Worm (Caenorhabditis elegans) whole organism, mixed stage, embryonic: ENCODE data around the gene F44G3.7.

Source experiments
- bed-3 ChIP-seq: fragments of 200-800 bp; sonication (Bioruptor generic); optimal IDR thresholded peaks from 3 replicates; lab custom pipeline; 2018; ENCODE audit warnings: mild to moderate bottlenecking, missing genetic modification characterization, moderate library complexity, missing compliant biosample characterization
- blmp-1 ChIP-seq: fragments of 150-350 bp; optimal IDR thresholded peaks from 2 replicates; lab custom pipeline; 2014; ENCODE audit warnings: missing biosample characterization, missing genetic modification characterization
- ceh-39 ChIP-seq: fragments of 150-350 bp; optimal IDR thresholded peaks from 2 replicates; lab custom pipeline; 2014; ENCODE audit warnings: missing biosample characterization, missing genetic modification characterization
- ceh-43 ChIP-seq: fragments of 200-800 bp; sonication (Bioruptor generic); optimal IDR thresholded peaks from 2 replicates; lab custom pipeline; 2018; ENCODE audit warnings: mild to moderate bottlenecking, missing genetic modification characterization, moderate library complexity, missing compliant biosample characterization
- ceh-83 ChIP-seq: fragments of 200-800 bp; sonication (Bioruptor generic); optimal IDR thresholded peaks from 2 replicates; lab custom pipeline; 2018; ENCODE audit warnings: mild to moderate bottlenecking, missing genetic modification characterization, missing compliant biosample characterization
- ces-1 ChIP-seq: fragments of 150-350 bp; optimal IDR thresholded peaks from 2 replicates; lab custom pipeline; 2014; ENCODE audit warnings: missing biosample characterization, missing genetic modification reagents, missing genetic modification characterization
- cnd-1 ChIP-seq: fragments of 200-800 bp; sonication (Bioruptor generic); optimal IDR thresholded peaks from 2 replicates; lab custom pipeline; 2018; ENCODE audit warnings: mild to moderate bottlenecking, missing genetic modification characterization, missing compliant biosample characterization
- drap-1 ChIP-seq: fragments of 200-800 bp; sonication (Bioruptor generic); optimal IDR thresholded peaks from 3 replicates; lab custom pipeline; 2018; ENCODE audit warnings: mild to moderate bottlenecking, missing genetic modification characterization, missing compliant biosample characterization
- elt-1 ChIP-seq: sonication (generic microtip); optimal IDR thresholded peaks from 2 replicates; lab custom pipeline; 2017; ENCODE audit warnings: missing genetic modification characterization, mild to moderate bottlenecking, missing compliant biosample characterization, antibody characterized with exemption, moderate library complexity, borderline replicate concordance; ENCODE audit not compliant: insufficient read depth
- elt-3 ChIP-seq: fragments of 150-350 bp; optimal IDR thresholded peaks from 2 replicates; lab custom pipeline; 2014; ENCODE audit warnings: missing biosample characterization, missing genetic modification characterization
- ham-2 ChIP-seq: fragments of 200-800 bp; sonication (Bioruptor generic); optimal IDR thresholded peaks from 2 replicates; lab custom pipeline; 2018; ENCODE audit warnings: mild to moderate bottlenecking, missing genetic modification characterization, missing compliant biosample characterization
- lin-13 ChIP-seq: fragments of 150-350 bp; optimal IDR thresholded peaks from 2 replicates; lab custom pipeline; 2014; ENCODE audit warnings: missing biosample characterization, missing genetic modification characterization
- mab-5 ChIP-seq: fragments of 150-350 bp; optimal IDR thresholded peaks from 2 replicates; lab custom pipeline; 2014; ENCODE audit warnings: missing biosample characterization, missing genetic modification characterization
- mep-1 ChIP-seq: fragments of 150-350 bp; optimal IDR thresholded peaks from 2 replicates; lab custom pipeline; 2017; ENCODE audit warnings: missing biosample characterization, missing genetic modification reagents, missing genetic modification characterization, inconsistent platforms
- mls-2 ChIP-seq: sonication (generic microtip); optimal IDR thresholded peaks from 2 replicates; lab custom pipeline; 2016; ENCODE audit warnings: mild to moderate bottlenecking, missing genetic modification characterization, moderate library complexity, missing compliant biosample characterization
- nhr-2 ChIP-seq: fragments of 150-350 bp; optimal IDR thresholded peaks from 2 replicates; lab custom pipeline; 2014; ENCODE audit warnings: missing biosample characterization, missing genetic modification characterization
- nhr-237 ChIP-seq: fragments of 150-350 bp; optimal IDR thresholded peaks from 2 replicates; lab custom pipeline; 2014; ENCODE audit warnings: missing biosample characterization, missing genetic modification characterization
- nhr-28 ChIP-seq: fragments of 150-350 bp; optimal IDR thresholded peaks from 2 replicates; lab custom pipeline; 2014; ENCODE audit warnings: missing biosample characterization, missing genetic modification characterization
- nhr-76 ChIP-seq: sonication (generic microtip); optimal IDR thresholded peaks from 2 replicates; lab custom pipeline; 2017; ENCODE audit warnings: missing biosample characterization, missing genetic modification characterization
- pha-4 ChIP-seq: fragments of 150-350 bp; optimal IDR thresholded peaks from 2 replicates; lab custom pipeline; 2018; ENCODE audit warnings: missing biosample characterization, missing genetic modification reagents, missing genetic modification characterization
- sem-2 ChIP-seq: fragments of 200-800 bp; sonication (Bioruptor generic); optimal IDR thresholded peaks from 2 replicates; lab custom pipeline; 2018; ENCODE audit warnings: mild to moderate bottlenecking, missing genetic modification characterization, missing compliant biosample characterization
- snpc-4 ChIP-seq: fragments of 150-350 bp; optimal IDR thresholded peaks from 2 replicates; lab custom pipeline; 2014; ENCODE audit warnings: missing biosample characterization, missing genetic modification characterization
- sptf-1 ChIP-seq: sonication (generic microtip); optimal IDR thresholded peaks from 2 replicates; lab custom pipeline; 2017; ENCODE audit warnings: mild to moderate bottlenecking, missing genetic modification characterization, moderate library complexity, missing compliant biosample characterization
- tbx-8 ChIP-seq: fragments of 200-800 bp; sonication (Bioruptor generic); optimal IDR thresholded peaks from 2 replicates; lab custom pipeline; 2018; ENCODE audit warnings: mild to moderate bottlenecking, missing genetic modification characterization, moderate library complexity, missing compliant biosample characterization
- unc-120 ChIP-seq: sonication (generic microtip); optimal IDR thresholded peaks from 2 replicates; lab custom pipeline; 2017; ENCODE audit warnings: missing genetic modification characterization, missing compliant biosample characterization; ENCODE audit not compliant: poor library complexity, severe bottlenecking
- unc-39 ChIP-seq: fragments of 150-350 bp; optimal IDR thresholded peaks from 2 replicates; lab custom pipeline; 2014; ENCODE audit warnings: missing biosample characterization, missing genetic modification characterization
- unc-62 ChIP-seq: fragments of 150-350 bp; optimal IDR thresholded peaks from 2 replicates; lab custom pipeline; 2014; ENCODE audit warnings: missing biosample characterization, missing genetic modification reagents, missing genetic modification characterization
- zip-8 ChIP-seq: fragments of 150-350 bp; optimal IDR thresholded peaks from 2 replicates; lab custom pipeline; 2014; ENCODE audit warnings: missing biosample characterization, missing genetic modification characterization
- ztf-11 ChIP-seq: fragments of 150-350 bp; optimal IDR thresholded peaks from 2 replicates; lab custom pipeline; 2014; ENCODE audit warnings: missing biosample characterization, missing genetic modification characterization

F44G3.7 gene

DNA sequence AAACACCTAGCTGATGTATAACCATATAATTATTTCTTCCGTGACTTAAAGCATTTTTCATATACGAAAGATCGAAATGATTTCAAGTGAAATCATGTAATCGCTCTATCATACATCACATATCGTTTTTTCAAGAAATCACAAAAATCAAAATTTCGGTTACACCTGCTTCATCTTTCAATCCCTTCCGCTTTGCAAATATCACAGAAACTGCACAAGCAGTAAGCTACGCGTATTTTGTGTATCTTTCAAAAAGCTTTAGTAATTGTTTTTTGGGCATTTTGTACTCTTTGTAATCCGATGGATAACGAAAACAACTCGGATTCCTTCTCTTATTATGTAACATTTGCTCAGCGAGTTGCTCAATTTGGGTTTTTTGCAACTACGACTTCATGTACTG lies 21.6 kb downstream of the F44G3.7 start, which contains the start of gene str-25:
Gene str-25, plus strand, starts transcription at position 301 of the 400 bp plus-strand sequence.
- TF ChIP-seq ham-2 (GFP tag; lab: Kevin White, UChicago), result no peak
- TF ChIP-seq blmp-1, result no peak
- no peak for TF ChIP-seq sem-2 (GFP tag; lab: Kevin White, UChicago)
- TF ChIP-seq unc-120 (tag; lab: Kevin White, UChicago), result no peak
- no peak for TF ChIP-seq nhr-76
- no peak for TF ChIP-seq lin-13 (tag; lab: Kevin White, UChicago)
- TF ChIP-seq, all 35 proteins: peak for 0

DNA sequence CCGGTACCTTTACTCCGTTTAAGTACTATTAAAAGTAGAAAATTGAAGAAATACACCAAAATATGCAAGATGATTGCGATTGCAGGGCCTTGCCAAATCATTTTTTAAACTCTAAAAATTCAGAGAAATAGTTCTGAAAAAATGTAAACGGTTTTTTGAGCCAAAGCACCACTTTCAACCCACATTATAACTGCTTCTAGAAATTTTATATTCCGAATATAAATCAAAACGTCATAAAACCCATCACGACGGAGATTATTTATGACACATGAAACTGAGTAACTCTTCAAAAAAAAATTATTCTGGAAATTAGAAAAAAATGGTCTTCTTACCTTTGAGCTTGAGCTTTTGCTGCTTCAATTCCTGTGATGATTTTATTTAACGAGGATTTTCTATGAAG lies 22.7 kb downstream of the F44G3.7 start, which contains the start of gene srxa-16:
Gene srxa-16, minus strand, starts transcription at position 101 of the 400 bp plus-strand sequence.
- TF ChIP-seq unc-120 (tag; lab: Kevin White, UChicago) (no peak), pha-4 (no peak), nhr-237 (no peak), elt-1 (tag; lab: Kevin White, UChicago) (no peak), sptf-1 (tag; lab: Kevin White, UChicago) (no peak), unc-62 (GFP tag; lab: Kevin White, UChicago) (no peak), nhr-2 (tag; lab: Kevin White, UChicago) (no peak)

DNA sequence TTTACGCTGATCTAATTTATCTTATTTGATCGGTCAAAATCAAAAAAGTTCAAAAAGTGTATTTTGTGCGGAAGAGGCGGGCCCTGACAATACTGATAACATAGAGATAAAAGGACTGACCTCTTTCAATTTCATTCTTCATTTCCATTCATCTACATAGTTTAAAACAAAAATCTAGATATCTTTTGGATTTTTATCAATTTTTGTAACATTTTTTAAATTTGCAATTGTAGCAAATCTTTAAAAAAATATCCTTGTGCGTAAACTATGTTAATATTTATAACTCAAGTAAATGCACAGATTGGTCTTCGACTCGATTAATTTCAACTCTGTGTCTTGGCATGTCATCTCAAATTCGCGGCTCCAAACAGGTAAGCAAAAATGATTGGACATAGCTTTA lies 33.3 kb downstream of the F44G3.7 start, which contains the start of gene argk-1:
Gene argk-1, plus strand, starts transcription at position 301 of the 400 bp plus-strand sequence.
- TF ChIP-seq ceh-39 (no peak), mls-2 (no peak), nhr-28 (tag; lab: Kevin White, UChicago) (no peak), elt-3 (tag; lab: Kevin White, UChicago) (no peak), unc-39 (tag; lab: Kevin White, UChicago) (no peak), nhr-237 (no peak), lin-13 (tag; lab: Kevin White, UChicago) (no peak), ceh-43 (GFP tag; lab: Kevin White, UChicago) (no peak), mab-5 (tag; lab: Kevin White, UChicago) (no peak), ceh-83 (GFP tag; lab: Kevin White, UChicago) (no peak), sem-2 (GFP tag; lab: Kevin White, UChicago) (no peak), snpc-4 (tag; lab: Kevin White, UChicago) (no peak), tbx-8 (GFP tag; lab: Kevin White, UChicago) (no peak), cnd-1 (no peak)
- TF ChIP-seq, all 35 proteins: peak for 0

DNA sequence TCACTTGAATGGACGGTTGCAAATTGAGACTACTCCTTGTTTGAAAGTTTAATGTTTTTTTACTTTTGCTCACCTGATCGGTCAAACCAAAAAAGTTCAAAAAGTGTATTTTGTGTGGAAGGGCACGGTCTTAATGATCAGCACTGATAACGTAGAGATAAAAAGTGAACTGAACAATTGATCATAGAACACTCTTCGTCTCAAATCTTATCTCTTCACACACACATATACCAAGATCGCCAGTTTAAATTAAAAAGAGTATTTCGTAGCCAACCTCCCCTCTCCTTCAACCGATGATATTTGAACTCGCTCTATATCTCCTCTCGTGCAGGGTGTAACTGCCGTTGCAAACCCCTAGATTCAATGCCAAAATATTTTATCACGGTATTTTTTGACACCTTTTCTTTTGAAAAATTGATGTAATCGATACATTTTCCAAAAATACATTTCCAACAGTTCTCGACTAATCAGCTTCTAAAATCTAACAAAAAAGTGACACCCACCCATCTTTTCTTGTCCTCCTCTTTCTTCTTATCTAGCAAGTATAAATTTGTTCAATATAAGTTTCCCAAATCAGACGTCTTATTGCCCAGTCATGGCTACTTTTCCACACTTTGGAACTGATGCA lies 36.7 kb downstream of the F44G3.7 start, which contains the start of gene cth-1:
Gene cth-1, plus strand, starts transcription at position 578 of the 628 bp plus-strand sequence.
- TF ChIP-seq ztf-11 (no peak), nhr-2 (tag; lab: Kevin White, UChicago) (no peak), ces-1 (no peak), bed-3 (GFP tag; lab: Kevin White, UChicago) (no peak)

DNA sequence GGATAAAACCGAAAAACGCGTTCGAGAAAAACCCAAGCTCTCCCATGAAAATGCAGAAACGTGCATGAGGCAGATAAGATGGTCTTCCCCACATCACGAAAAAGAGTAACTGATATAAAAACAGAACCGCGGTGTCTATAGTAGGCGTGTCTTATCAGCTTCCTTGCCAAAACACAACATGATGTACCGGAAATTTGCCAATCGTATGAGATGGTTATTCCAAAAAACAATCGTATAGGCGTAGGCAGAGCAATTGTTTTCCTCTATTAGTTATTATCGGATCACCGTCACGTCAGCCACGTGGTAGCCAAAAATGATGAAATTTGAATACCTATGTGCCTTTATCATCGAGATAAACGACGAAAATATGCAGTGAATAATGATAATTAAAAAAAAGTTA lies 37.5 kb downstream of the F44G3.7 start, which contains the start of gene str-7:
Gene str-7, minus strand, starts transcription at position 101 of the 400 bp plus-strand sequence.
- TF ChIP-seq ceh-83 (GFP tag; lab: Kevin White, UChicago), result no peak
- TF ChIP-seq unc-39 (tag; lab: Kevin White, UChicago), result no peak
- TF ChIP-seq drap-1 (GFP tag; lab: Kevin White, UChicago), result no peak
- TF ChIP-seq nhr-237, result no peak
- TF ChIP-seq lin-13 (tag; lab: Kevin White, UChicago), result no peak
- TF ChIP-seq mls-2, result no peak
- TF ChIP-seq ceh-39, result no peak

DNA sequence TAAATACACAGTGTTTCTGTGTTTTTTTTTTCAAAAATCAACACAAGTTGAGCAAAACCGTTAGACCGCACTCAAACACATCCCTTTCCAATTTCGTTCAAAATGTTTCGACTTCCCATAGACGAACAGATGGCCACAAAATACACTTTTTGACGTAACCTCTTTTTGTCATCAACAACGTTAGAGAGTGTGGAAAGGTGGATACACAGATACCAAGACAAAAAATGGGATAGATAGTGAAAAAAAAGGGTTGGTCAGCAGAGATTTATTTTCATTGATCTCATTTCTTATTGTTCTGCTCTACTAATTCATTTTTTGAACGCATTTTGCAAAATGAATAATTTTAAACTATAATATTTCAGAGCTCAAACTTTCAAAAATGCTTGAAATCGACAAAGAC lies 42.1 kb downstream of the F44G3.7 start:
- TF ChIP-seq cnd-1 (peak; percentile 64), blmp-1 (no peak), bed-3 (GFP tag; lab: Kevin White, UChicago) (no peak), mep-1 (tag; lab: Kevin White, UChicago) (no peak), nhr-2 (tag; lab: Kevin White, UChicago) (no peak), drap-1 (GFP tag; lab: Kevin White, UChicago) (no peak), sptf-1 (tag; lab: Kevin White, UChicago) (no peak), ham-2 (GFP tag; lab: Kevin White, UChicago) (no peak), snpc-4 (tag; lab: Kevin White, UChicago) (no peak), zip-8 (tag; lab: Kevin White, UChicago) (peak; percentile 5)
- TF ChIP-seq, all 35 proteins: peak for 2
